Fruit fly (Drosophila melanogaster): ENCODE measurements around the gene CG9782.

DNA sequence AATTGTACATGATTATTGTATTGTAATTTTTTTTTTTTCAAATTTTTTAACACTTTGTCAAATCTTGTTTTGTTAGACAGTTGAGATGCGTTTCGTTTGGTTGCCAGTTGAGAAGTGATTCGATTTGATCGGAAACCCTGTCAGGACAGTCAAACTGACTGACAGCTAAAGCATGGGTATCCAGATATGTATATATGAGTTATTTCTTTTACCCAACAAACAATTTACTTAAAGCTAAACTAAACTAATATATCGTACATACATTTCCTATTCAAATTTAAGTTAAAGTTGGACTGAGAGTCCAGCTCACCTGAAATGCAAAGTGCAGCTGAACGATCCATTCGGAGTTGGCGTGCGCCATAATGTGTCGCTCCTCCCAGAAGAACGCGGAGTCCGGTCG, 10.7 kb upstream of the CG9782 start, which contains the start of gene CG9777:
- TF ChIP-seq gl (tag; optimal IDR thresholded peaks at IDR 0.05): no peak
- no peak for TF ChIP-seq EcR (GFP tag; optimal IDR thresholded peaks at IDR 0.05)
- no peak for TF ChIP-seq CG32121 (GFP tag; IDR thresholded peaks at IDR 0.05)
- TF ChIP-seq CG13204 (GFP tag; optimal IDR thresholded peaks at IDR 0.05): no peak
- no peak for TF ChIP-seq CG4496 (GFP tag; IDR thresholded peaks at IDR 0.05)
- no peak for TF ChIP-seq D1 (tag; optimal IDR thresholded peaks at IDR 0.05)
- TF ChIP-seq CG8301 (tag; optimal IDR thresholded peaks at IDR 0.05): no peak
- TF ChIP-seq CG34367 (tag; optimal IDR thresholded peaks at IDR 0.05): no peak
- no peak for TF ChIP-seq rn (GFP tag; IDR thresholded peaks at IDR 0.05)
